Worm (Caenorhabditis elegans): ENCODE data around the gene vha-6.

vha-6 gene

DNA sequence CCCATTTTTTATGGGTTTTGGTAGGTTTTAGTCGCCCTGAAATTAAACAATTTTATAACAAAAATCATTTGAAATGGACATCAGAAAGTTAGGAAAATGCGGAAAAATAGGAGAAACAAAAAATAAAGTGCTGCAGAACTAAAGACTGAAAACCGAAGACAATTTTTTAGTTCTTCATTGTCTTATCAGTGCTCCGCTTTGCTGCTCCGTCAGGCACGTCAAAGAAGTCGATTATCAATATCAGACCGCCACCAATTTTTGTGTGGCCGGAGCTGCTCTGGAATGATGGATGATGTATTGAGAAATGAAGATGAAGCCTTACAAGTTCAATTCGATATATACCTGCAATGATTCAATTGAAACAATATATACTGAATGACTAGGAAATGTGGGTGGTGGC, at the start of gene vha-6:
vha-6 (minus strand) TSS at position 36 of the 400 bp plus-strand sequence.
- no peak for TF ChIP-seq W03F9.2 (tag; optimal IDR thresholded peaks at IDR 0.05)
- no peak for TF ChIP-seq him-1 (tag; optimal IDR thresholded peaks at IDR 0.05)
- no peak for TF ChIP-seq dao-5 (tag; optimal IDR thresholded peaks at IDR 0.05)

ce11 chrII:11487999-11488398, 49.7 kb upstream of the vha-6 start, which contains the start of gene B0334.13:
Gene B0334.13, plus strand, starts transcription at chrII:11488299.
- TF ChIP-seq dao-5 (tag; optimal IDR thresholded peaks at IDR 0.05): no peak

- TF ChIP-seq dao-5 (tag; optimal IDR thresholded peaks at IDR 0.05) (no peak), W03F9.2 (tag; optimal IDR thresholded peaks at IDR 0.05) (no peak), him-1 (tag; optimal IDR thresholded peaks at IDR 0.05) (no peak)
These were observed 48.5 kb upstream of the vha-6 start, which contains the start of gene ttr-18 for ce11 chrII:11486698-11487234. Gene ttr-18, minus strand, starts transcription at chrII:11486748.

DNA sequence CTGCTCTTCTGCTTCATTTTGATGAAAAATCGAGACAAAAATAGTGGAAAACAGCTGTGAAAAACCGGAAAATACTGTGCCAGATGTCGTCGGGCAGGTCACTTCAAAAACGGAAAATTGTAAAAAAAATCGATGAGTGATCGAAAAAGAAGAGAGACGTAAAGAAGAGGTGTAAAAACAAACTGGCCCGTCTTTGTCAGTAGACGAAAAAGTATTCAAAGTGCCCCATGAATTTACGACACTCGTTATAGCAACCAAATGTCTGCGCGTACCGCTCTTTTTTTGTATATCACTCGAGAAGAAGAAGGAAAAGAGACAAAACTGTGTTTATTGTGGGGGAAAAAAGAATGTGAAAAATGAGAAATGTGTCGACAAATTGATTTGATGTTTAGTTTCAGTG, 46.9 kb upstream of the vha-6 start, which contains the start of gene twk-5:
twk-5 (minus strand) TSS at position 101 of the 400 bp plus-strand sequence.
- no peak for TF ChIP-seq dao-5 (tag; optimal IDR thresholded peaks at IDR 0.05)
- TF ChIP-seq W03F9.2 (tag; optimal IDR thresholded peaks at IDR 0.05): no peak
- no peak for TF ChIP-seq him-1 (tag; optimal IDR thresholded peaks at IDR 0.05)

ce11 chrII:11484600-11484999, 46.3 kb upstream of the vha-6 start:
- TF ChIP-seq W03F9.2 (tag; optimal IDR thresholded peaks at IDR 0.05): peak; percentile 84
- peak; percentile 85 for TF ChIP-seq dao-5 (tag; optimal IDR thresholded peaks at IDR 0.05)
- peak; percentile 60 for TF ChIP-seq him-1 (tag; optimal IDR thresholded peaks at IDR 0.05)

- TF ChIP-seq dao-5 (tag; optimal IDR thresholded peaks at IDR 0.05) (no peak), him-1 (tag; optimal IDR thresholded peaks at IDR 0.05) (no peak), W03F9.2 (tag; optimal IDR thresholded peaks at IDR 0.05) (no peak)
These were observed 40.8 kb upstream of the vha-6 start, which contains the start of gene W02B12.12 for ce11 chrII:11479076-11479475. Gene W02B12.12, minus strand, starts transcription at chrII:11479176.

ce11 chrII:11476410-11476809, 38.2 kb upstream of the vha-6 start, which contains the start of gene W02B12.16:
Gene W02B12.16, minus strand, starts transcription at chrII:11476510.
- no peak for TF ChIP-seq dao-5 (tag; optimal IDR thresholded peaks at IDR 0.05)
- no peak for TF ChIP-seq W03F9.2 (tag; optimal IDR thresholded peaks at IDR 0.05)
- TF ChIP-seq him-1 (tag; optimal IDR thresholded peaks at IDR 0.05): no peak

- TF ChIP-seq him-1 (tag; optimal IDR thresholded peaks at IDR 0.05) (peak; percentile 38), dao-5 (tag; optimal IDR thresholded peaks at IDR 0.05) (no peak), W03F9.2 (tag; optimal IDR thresholded peaks at IDR 0.05) (peak; percentile 85)
These were observed 35.4 kb upstream of the vha-6 start, which contains the start of the genes metl-1 and W02B12.11 for ce11 chrII:11473525-11474181. Gene metl-1, minus strand, starts transcription at chrII:11473575. Gene W02B12.11, plus strand, starts transcription at chrII:11473861.

ce11 chrII:11472542-11472941, 34.3 kb upstream of the vha-6 start:
- TF ChIP-seq W03F9.2 (tag; optimal IDR thresholded peaks at IDR 0.05): no peak
- TF ChIP-seq dao-5 (tag; optimal IDR thresholded peaks at IDR 0.05): no peak
- TF ChIP-seq him-1 (tag; optimal IDR thresholded peaks at IDR 0.05): no peak

DNA sequence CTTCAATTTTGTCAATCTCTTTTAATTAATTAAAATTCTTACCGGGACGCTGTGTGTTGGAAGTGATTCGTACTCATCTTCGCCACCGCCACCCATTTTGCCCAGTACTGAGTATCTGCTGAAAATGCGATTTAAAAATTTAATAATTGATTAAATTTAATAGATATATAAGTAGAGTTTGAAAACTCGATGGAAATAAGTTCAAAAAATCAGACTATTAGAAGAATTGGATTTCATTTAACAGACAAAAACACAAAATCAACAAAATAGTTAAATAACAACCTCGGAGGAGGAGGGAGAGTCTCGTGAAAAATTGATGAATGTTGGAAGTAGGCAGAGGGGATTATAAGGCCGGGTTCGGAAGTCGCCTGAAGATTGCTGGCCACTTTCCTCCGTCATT, 33.7 kb upstream of the vha-6 start, which contains the start of gene mfn-1:
mfn-1 (minus strand) TSS at position 101 of the 400 bp plus-strand sequence.
- TF ChIP-seq him-1 (tag; optimal IDR thresholded peaks at IDR 0.05): no peak
- TF ChIP-seq dao-5 (tag; optimal IDR thresholded peaks at IDR 0.05): no peak
- TF ChIP-seq W03F9.2 (tag; optimal IDR thresholded peaks at IDR 0.05): no peak

DNA sequence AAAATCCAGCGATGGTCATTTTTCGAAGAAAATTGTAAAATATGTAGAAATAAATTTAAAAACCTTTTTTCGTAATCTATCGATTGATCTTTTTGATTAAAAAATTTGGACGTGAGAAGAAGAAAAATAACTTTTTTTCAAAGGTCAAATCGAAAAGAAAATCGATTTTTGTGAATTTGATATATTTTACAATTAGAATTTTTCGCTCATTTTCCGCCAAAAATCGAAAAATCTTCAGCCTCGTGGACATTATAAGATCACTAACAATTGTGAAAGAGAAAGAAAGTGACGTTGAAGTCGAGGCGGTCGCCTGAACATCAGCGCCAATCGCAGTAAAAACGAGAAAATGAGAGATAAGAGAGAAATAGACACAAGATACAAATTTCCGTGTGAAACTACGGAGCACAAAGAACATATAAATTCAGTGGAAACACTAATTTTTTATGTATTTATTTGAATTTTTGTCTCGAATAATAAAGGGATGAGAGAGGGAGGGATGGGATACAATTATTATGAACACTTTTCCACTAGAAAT, 31.4 kb upstream of the vha-6 start, which contains the start of gene cisd-1:
cisd-1 (minus strand) TSS at position 51 of the 535 bp plus-strand sequence.
- TF ChIP-seq W03F9.2 (tag; optimal IDR thresholded peaks at IDR 0.05) (no peak), him-1 (tag; optimal IDR thresholded peaks at IDR 0.05) (no peak), dao-5 (tag; optimal IDR thresholded peaks at IDR 0.05) (no peak)

DNA sequence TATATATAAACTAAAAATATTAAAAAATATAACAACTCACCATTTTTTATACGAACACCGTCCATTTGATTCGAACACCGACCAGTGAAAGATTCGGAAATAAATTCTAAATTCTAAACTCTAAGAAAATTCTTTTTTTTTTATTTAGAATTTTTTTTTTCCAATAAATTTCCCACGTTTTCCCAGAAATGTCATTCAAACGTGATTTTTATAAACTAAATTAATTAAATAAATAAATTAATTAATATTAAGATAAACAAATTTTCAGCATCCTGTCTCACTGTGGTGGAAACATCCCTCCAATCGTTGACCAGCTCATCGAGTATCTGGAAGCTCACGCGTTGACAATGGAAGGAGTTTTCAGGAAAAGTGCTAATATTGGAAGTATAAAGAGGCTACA, 29.3 kb upstream of the vha-6 start, which contains the start of gene klp-17:
klp-17 (minus strand) TSS at position 101 of the 400 bp plus-strand sequence.
- TF ChIP-seq W03F9.2 (tag; optimal IDR thresholded peaks at IDR 0.05): no peak
- no peak for TF ChIP-seq dao-5 (tag; optimal IDR thresholded peaks at IDR 0.05)
- no peak for TF ChIP-seq him-1 (tag; optimal IDR thresholded peaks at IDR 0.05)

DNA sequence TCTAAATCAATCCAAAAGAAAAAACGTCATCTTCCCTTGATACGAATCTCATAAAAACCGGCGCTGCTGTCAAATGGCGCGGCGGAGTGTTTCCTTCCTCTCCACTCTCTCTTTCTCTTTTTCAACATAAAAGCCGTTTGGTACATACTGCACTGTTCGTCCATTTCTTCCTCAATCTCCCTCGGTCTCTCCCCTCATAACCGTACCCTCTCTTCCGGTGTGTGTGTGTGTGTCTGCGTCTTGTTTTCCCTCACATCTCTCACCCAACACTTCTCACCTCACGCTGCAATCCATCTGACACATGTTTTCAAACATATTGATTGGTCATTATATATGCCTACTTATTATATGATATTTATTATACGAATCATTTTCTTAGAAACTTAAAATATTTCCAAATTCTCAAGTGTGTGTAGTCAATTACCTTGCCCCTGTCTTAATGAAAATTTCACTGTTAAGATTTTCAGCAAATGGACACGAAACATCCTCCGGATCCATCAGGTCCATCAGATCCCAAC, 26.2 kb upstream of the vha-6 start, which contains the start of the genes aars-1 and rga-1:
aars-1 (minus strand) TSS at position 71 of the 518 bp plus-strand sequence.
rga-1 (plus strand) TSS at position 468 of the 518 bp plus-strand sequence.
- peak; percentile 47 for TF ChIP-seq W03F9.2 (tag; optimal IDR thresholded peaks at IDR 0.05)
- TF ChIP-seq dao-5 (tag; optimal IDR thresholded peaks at IDR 0.05): no peak

All from whole organism, L4/young adult.